Worm (Caenorhabditis elegans): Measurements from ENCODE around the gene srt-5.

- no peak for TF ChIP-seq madf-3 (GFP tag; IDR thresholded peaks at IDR 0.05)
- TF ChIP-seq C17E4.6 (GFP tag; IDR thresholded peaks at IDR 0.05), result no peak
- TF ChIP-seq F52B5.7 (tag; optimal IDR thresholded peaks at IDR 0.05), result no peak
- TF ChIP-seq efl-1 (GFP tag; optimal IDR thresholded peaks at IDR 0.05), result no peak
Observed at ce11 chrV:3104134-3104533, 23.4 kb upstream of the srt-5 start, which contains the start of gene str-66.
